Fruit fly (Drosophila melanogaster) whole organism, prepupa: Measurements from ENCODE around the gene CG13670.

Experiments used
- CG10669 ChIP-seq: fragments of 200-800 bp; sonication (Bioruptor generic); optimal IDR thresholded peaks from 3 replicates; lab custom pipeline; 2018; ENCODE audit warnings: missing biosample characterization, mild to moderate bottlenecking, missing genetic modification characterization, moderate library complexity
- vri ChIP-seq: fragments of 200-800 bp; sonication (Bioruptor generic); optimal IDR thresholded peaks from 3 replicates; lab custom pipeline; 2016; ENCODE audit warnings: missing biosample characterization, mild to moderate bottlenecking, missing genetic modification characterization

dm6 chr3L:8286397-8286796 is 34.2 kb upstream of the CG13670 start:
- no peak for TF ChIP-seq CG10669
- no peak for TF ChIP-seq vri (GFP tag; lab: Kevin White, UChicago)
